Worm (Caenorhabditis elegans): ENCODE data around the gene sams-1.

Gene sams-1

DNA sequence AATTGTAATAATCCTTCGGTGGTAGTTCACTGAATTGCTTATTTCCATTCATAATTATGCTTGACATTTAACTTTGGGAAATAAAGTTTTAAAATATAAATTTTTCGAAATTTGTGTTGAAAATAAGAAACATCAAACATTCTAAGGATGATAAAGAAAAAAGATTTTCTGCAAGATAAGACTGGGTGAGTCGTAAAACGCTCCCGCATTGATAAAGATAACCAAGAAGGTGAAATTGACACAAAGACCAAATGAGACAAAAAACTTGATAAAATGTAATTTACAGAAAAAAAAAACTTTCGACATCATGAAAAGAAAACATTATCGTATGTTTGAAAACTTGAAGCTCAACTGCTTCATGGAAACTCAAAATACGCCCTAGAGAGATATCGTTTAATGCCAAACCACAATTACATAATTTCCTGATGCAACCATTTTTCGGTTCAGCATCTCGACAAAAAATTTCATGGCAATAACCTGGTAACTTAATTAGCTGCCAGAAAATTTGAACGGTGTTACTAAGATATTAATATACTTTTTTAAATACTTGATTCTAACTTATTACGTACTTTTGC, 2.3 kb downstream of the sams-1 start (continued):
- TF ChIP-seq mdl-1 (tag; optimal IDR thresholded peaks at IDR 0.05): no peak
- TF ChIP-seq ceh-44 (GFP tag; IDR thresholded peaks at IDR 0.05): no peak
- peak; percentile 61 for TF ChIP-seq tra-1 (GFP tag; IDR thresholded peaks at IDR 0.05)
- no peak for TF ChIP-seq ztf-11 (tag; optimal IDR thresholded peaks at IDR 0.05)
- no peak for TF ChIP-seq D1046.2 (GFP tag; IDR thresholded peaks at IDR 0.05)
- TF ChIP-seq lsy-2 (tag; optimal IDR thresholded peaks at IDR 0.05): peak in 1 of 2 experiments; percentile 20
- no peak for TF ChIP-seq ceh-82 (tag; optimal IDR thresholded peaks at IDR 0.05)
- peak; percentile 21 for TF ChIP-seq mep-1 (tag; optimal IDR thresholded peaks at IDR 0.05)
- TF ChIP-seq ama-1 (optimal IDR thresholded peaks at IDR 0.05): peak; percentile 15
- TF ChIP-seq egl-27 (tag; optimal IDR thresholded peaks at IDR 0.05): no peak
- TF ChIP-seq lin-39 (tag; optimal IDR thresholded peaks at IDR 0.05): no peak
- TF ChIP-seq nhr-25 (tag; optimal IDR thresholded peaks at IDR 0.05; ENCODE audit: borderline replicate concordance, insufficient read depth): peak; percentile 6
- peak in 1 of 2 experiments; percentile 70 for TF ChIP-seq unc-62 (GFP tag; optimal IDR thresholded peaks at IDR 0.05 in 1 of 2)
- TF ChIP-seq unc-62 (tag; optimal IDR thresholded peaks at IDR 0.05): no peak
- TF ChIP-seq aly-2 (tag; optimal IDR thresholded peaks at IDR 0.05): no peak
- peak; percentile 78 for TF ChIP-seq pqm-1 (tag; optimal IDR thresholded peaks at IDR 0.05)
- TF ChIP-seq lin-38 (GFP tag; IDR thresholded peaks at IDR 0.05): 0 out of 2 replicates have a peak, but pooled peaks have one; percentile 29
- TF ChIP-seq nhr-41 (GFP tag; IDR thresholded peaks at IDR 0.05): no peak
- no peak; the same call in 1 of the 2 replicates for TF ChIP-seq Y75B8A.6 (GFP tag; IDR thresholded peaks at IDR 0.05)
- TF ChIP-seq hif-1 (tag; optimal IDR thresholded peaks at IDR 0.05): peak in 1 of 2 experiments; percentile 65
- no peak for TF ChIP-seq hlh-30 (tag; optimal IDR thresholded peaks at IDR 0.05; ENCODE audit: insufficient read depth)
- no peak for TF ChIP-seq spr-3 (GFP tag; optimal IDR thresholded peaks at IDR 0.05)
- TF ChIP-seq F26F4.8 (GFP tag; conservative IDR thresholded peaks at IDR 0.05): no peak
- no peak for TF ChIP-seq F44E2.7 (GFP tag; IDR thresholded peaks at IDR 0.05)
- TF ChIP-seq nhr-42 (GFP tag; IDR thresholded peaks at IDR 0.05): peak; percentile 31; the same call in 1 of the 2 replicates
- no peak for TF ChIP-seq spr-1 (tag; optimal IDR thresholded peaks at IDR 0.05)
- peak; percentile 83 for TF ChIP-seq php-3 (GFP tag; IDR thresholded peaks at IDR 0.05)
- no peak for TF ChIP-seq dmd-8 (GFP tag; IDR thresholded peaks at IDR 0.05)
- TF ChIP-seq ctbp-1 (GFP tag; IDR thresholded peaks at IDR 0.05): no peak
- TF ChIP-seq set-16 (GFP tag; IDR thresholded peaks at IDR 0.05): no peak
- peak; percentile 84 for TF ChIP-seq zfp-3 (GFP tag; conservative IDR thresholded peaks at IDR 0.05)
- TF ChIP-seq mxl-2 (GFP tag; conservative IDR thresholded peaks at IDR 0.05): no peak
- no peak for TF ChIP-seq cey-2 (tag; optimal IDR thresholded peaks at IDR 0.05; ENCODE audit: borderline replicate concordance, insufficient read depth)

DNA sequence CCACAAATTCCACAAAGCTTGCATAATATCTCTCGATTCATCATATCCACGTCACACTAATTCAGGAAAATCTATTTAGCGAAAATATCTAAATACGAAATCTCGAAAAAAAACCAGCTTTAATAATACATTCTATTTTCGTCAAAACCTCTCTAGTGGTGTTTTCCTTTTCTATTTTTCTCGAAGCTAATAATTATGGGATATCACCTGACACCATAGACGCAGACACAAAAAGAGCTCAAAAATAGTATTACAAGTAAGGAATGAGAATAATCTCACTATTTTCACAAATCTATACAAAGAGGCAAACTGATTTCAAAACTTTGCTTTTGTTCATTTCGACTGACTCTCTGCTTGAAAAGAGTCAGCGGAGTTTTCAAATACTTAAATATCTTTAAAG, 3.3 kb downstream of the sams-1 start:
- TF ChIP-seq lin-15B (tag; optimal IDR thresholded peaks at IDR 0.05): no peak
- peak; percentile 3 for TF ChIP-seq hlh-30 (tag; optimal IDR thresholded peaks at IDR 0.05; ENCODE audit: insufficient read depth)
- no peak for TF ChIP-seq dve-1 (tag; optimal IDR thresholded peaks at IDR 0.05; ENCODE audit: insufficient read depth)
- TF ChIP-seq ces-1 (GFP tag; optimal IDR thresholded peaks at IDR 0.05): no peak
- TF ChIP-seq tag-97 (GFP tag; IDR thresholded peaks at IDR 0.05): no peak

DNA sequence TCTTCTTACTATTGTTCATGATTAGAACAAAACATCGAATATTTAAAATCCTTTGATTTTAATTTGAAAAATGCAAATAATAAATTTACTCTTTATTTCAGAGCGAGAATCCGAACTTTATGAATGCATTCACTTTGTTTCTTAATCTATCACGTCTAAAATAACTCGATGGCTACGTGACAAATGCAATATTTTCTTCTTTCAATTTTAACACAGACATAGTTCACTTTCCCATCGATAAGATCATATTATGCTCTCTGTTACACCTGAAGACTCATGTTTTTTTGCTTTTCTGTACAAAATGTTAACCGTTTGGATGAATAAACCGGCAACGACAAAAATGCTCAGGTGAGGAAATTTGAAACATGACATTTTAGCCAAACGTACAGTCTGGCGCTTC, 3.8 kb downstream of the sams-1 start:
- TF ChIP-seq Y105C5A.15 (GFP tag; IDR thresholded peaks at IDR 0.05) (no peak), ceh-82 (tag; optimal IDR thresholded peaks at IDR 0.05) (no peak), lin-38 (GFP tag; IDR thresholded peaks at IDR 0.05) (no peak; the same call in 1 of the 2 replicates), dpl-1 (GFP tag; optimal IDR thresholded peaks at IDR 0.05) (no peak), mdl-1 (tag; optimal IDR thresholded peaks at IDR 0.05) (no peak), madf-9 (GFP tag; conservative IDR thresholded peaks at IDR 0.05) (no peak), aha-1 (tag) (peak; percentile 99), ama-1 (optimal IDR thresholded peaks at IDR 0.05) (no peak), zfp-3 (GFP tag; conservative IDR thresholded peaks at IDR 0.05) (0 out of 2 replicates have a peak, but pooled peaks have one; percentile 27), daf-16 (GFP tag; optimal IDR thresholded peaks at IDR 0.05) (no peak), daf-16 (tag; optimal IDR thresholded peaks at IDR 0.05) (peak; percentile 14), sdz-12 (GFP tag; optimal IDR thresholded peaks at IDR 0.05) (no peak), Y5F2A.4 (GFP tag; optimal IDR thresholded peaks at IDR 0.05) (no peak), nhr-102 (tag; optimal IDR thresholded peaks at IDR 0.05) (no peak), lsy-2 (tag; optimal IDR thresholded peaks at IDR 0.05) (no peak), duxl-1 (tag; optimal IDR thresholded peaks at IDR 0.05; ENCODE audit: poor library complexity) (no peak), hif-1 (tag; optimal IDR thresholded peaks at IDR 0.05) (peak in 1 of 2 experiments; percentile 99), dve-1 (tag; optimal IDR thresholded peaks at IDR 0.05; ENCODE audit: insufficient read depth) (peak; percentile 15), attf-4 (tag; optimal IDR thresholded peaks at IDR 0.05) (no peak)

All from whole organism, L4 larva.